Fruit fly (Drosophila melanogaster): Measurements from ENCODE around the gene Lcch3.

Gene Lcch3

dm6 chrX:15974125-15974524 is 49.2 kb downstream of the Lcch3 start, which contains the start of gene Or13a:
Gene Or13a, plus strand, starts transcription at chrX:15974425.
- TF ChIP-seq CG6854 (GFP tag; optimal IDR thresholded peaks at IDR 0.05) = no peak
- no peak for TF ChIP-seq CG16779 (tag; optimal IDR thresholded peaks at IDR 0.05)
- TF ChIP-seq Hr38 (GFP tag; optimal IDR thresholded peaks at IDR 0.05) = no peak
- TF ChIP-seq dac (GFP tag; optimal IDR thresholded peaks at IDR 0.05) = no peak
- no peak for TF ChIP-seq Sox102F (GFP tag; optimal IDR thresholded peaks at IDR 0.05)
- no peak for TF ChIP-seq acj6 (GFP tag; optimal IDR thresholded peaks at IDR 0.05)
- TF ChIP-seq Sox15 (GFP tag; optimal IDR thresholded peaks at IDR 0.05) = no peak
- no peak for TF ChIP-seq dsx (GFP tag; optimal IDR thresholded peaks at IDR 0.05; ENCODE audit: poor library complexity, severe bottlenecking)
- no peak for TF ChIP-seq CG3919 (GFP tag; optimal IDR thresholded peaks at IDR 0.05)
- no peak for TF ChIP-seq OdsH (GFP tag; optimal IDR thresholded peaks at IDR 0.05)
- no peak for TF ChIP-seq esn (GFP tag; optimal IDR thresholded peaks at IDR 0.05)
- no peak for TF ChIP-seq CG15336 (GFP tag; IDR thresholded peaks at IDR 0.05)
- no peak for TF ChIP-seq CG34406 (GFP tag; optimal IDR thresholded peaks at IDR 0.05)
- TF ChIP-seq ss (GFP tag; optimal IDR thresholded peaks at IDR 0.05) = no peak
- no peak for TF ChIP-seq CG3032 (tag; optimal IDR thresholded peaks at IDR 0.05)
- TF ChIP-seq CG11902 (GFP tag; optimal IDR thresholded peaks at IDR 0.05) = no peak
- no peak for TF ChIP-seq cyc (GFP tag; optimal IDR thresholded peaks at IDR 0.05)
- TF ChIP-seq CG11762 (GFP tag; optimal IDR thresholded peaks at IDR 0.05; ENCODE audit: insufficient read depth) = no peak

- TF ChIP-seq CG11762 (GFP tag; optimal IDR thresholded peaks at IDR 0.05; ENCODE audit: insufficient read depth) = no peak
- no peak for TF ChIP-seq Blimp-1 (GFP tag; optimal IDR thresholded peaks at IDR 0.05)
- no peak for TF ChIP-seq fd59A (GFP tag; optimal IDR thresholded peaks at IDR 0.05)
- no peak for TF ChIP-seq CG11902 (GFP tag; optimal IDR thresholded peaks at IDR 0.05)
- no peak for TF ChIP-seq salr (GFP tag; optimal IDR thresholded peaks at IDR 0.05)
- no peak for TF ChIP-seq acj6 (GFP tag; optimal IDR thresholded peaks at IDR 0.05)
Observed at dm6 chrX:15976568-15976967, 51.7 kb downstream of the Lcch3 start, which contains the start of gene CG42766. Gene CG42766, plus strand, starts transcription at chrX:15976868.

Data from whole organism, prepupa.